Worm (Caenorhabditis elegans): ENCODE measurements around the gene gfi-3.

Gene gfi-3

DNA sequence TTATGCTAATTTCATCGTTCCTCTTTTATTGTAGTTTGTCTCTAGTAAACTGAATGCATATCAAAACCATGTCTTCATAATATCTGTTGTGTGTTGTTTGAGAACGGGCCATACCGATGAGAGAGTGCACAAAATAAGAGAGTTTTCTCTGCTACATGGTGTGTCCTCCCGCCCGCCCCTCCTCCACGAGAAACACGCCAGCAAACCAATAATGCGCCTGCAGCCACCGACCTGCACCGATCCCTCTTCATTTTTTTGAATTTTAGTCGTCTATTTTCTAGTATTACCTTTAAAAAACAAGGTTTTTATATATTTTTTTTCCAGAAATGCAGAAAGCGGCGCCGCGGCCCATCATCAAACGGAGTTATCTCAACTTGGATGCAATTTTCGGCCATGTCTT lies at the start of gene gfi-3:
TSS of gene gfi-3 (plus strand) at position 325 of the 400 bp plus-strand sequence.
- TF ChIP-seq T22C8.4 (GFP tag; IDR thresholded peaks at IDR 0.05) (peak; percentile 13; the same call in 1 of the 2 replicates), klf-2 (GFP tag; conservative IDR thresholded peaks at IDR 0.05) (no peak), med-1 (GFP tag; optimal IDR thresholded peaks at IDR 0.05; ENCODE audit: insufficient read depth) (peak; percentile 40), ztf-23 (GFP tag; IDR thresholded peaks at IDR 0.05) (peak; percentile 81)

DNA sequence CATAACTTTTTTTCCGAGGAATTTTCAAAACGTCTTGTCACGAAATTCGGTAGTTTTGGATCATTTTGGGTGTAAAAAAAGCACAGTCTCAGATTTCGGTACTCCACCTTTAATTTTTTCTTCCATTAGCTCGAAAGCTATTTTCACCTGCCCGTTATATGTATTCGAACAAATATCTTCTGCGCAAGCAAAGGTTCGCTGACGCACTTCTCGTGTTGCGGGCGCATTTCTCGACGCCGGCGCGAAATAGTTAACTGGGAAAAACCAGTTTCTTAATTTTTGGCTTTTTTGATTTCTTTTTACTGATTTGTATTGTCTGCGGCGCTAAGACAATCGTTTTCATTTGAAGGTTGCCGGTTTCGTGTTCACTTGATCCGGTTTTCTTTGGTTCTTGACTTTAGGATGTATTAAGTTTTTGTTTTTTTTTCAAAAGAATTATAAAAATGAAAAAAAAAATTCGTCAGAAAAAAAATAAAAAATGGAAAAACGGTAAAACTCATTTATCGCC lies 44.7 kb upstream of the gfi-3 start:
- no peak for TF ChIP-seq cog-1 (tag; optimal IDR thresholded peaks at IDR 0.05)
- no peak for TF ChIP-seq med-1 (GFP tag; optimal IDR thresholded peaks at IDR 0.05; ENCODE audit: insufficient read depth)

DNA sequence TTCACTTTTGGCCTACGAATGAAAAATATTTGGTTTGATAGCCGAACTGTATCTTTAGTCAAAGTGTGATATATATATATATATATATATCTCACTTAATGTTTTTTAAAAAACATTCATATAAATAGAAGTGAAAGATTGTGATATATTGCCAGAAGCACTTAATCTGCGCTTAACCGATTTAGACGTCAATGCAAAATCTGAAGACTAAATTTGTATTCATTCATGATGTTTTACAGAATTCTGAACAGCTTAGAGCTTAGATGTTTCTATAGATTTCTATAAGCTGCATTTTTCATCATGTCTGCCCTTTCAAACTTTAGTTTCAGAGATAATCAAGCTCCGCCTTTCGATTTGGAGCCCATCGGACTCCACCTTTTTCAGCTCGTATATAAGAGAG lies 38.1 kb upstream of the gfi-3 start, which contains the start of gene F23D12.3:
TSS of gene F23D12.3 (plus strand) at position 301 of the 400 bp plus-strand sequence.
- TF ChIP-seq flt-1 (GFP tag; IDR thresholded peaks at IDR 0.05): no peak
- TF ChIP-seq klf-2 (GFP tag; conservative IDR thresholded peaks at IDR 0.05): no peak
- no peak for TF ChIP-seq tab-1 (GFP tag; IDR thresholded peaks at IDR 0.05)
- no peak for TF ChIP-seq ref-1 (GFP tag; conservative IDR thresholded peaks at IDR 0.05)
- TF ChIP-seq med-1 (GFP tag; optimal IDR thresholded peaks at IDR 0.05; ENCODE audit: insufficient read depth): no peak
- TF ChIP-seq ztf-23 (GFP tag; IDR thresholded peaks at IDR 0.05): no peak
- no peak for TF ChIP-seq cog-1 (tag; optimal IDR thresholded peaks at IDR 0.05)
- TF ChIP-seq T22C8.4 (GFP tag; IDR thresholded peaks at IDR 0.05): no peak
- no peak for TF ChIP-seq ztf-29 (GFP tag; IDR thresholded peaks at IDR 0.05)

DNA sequence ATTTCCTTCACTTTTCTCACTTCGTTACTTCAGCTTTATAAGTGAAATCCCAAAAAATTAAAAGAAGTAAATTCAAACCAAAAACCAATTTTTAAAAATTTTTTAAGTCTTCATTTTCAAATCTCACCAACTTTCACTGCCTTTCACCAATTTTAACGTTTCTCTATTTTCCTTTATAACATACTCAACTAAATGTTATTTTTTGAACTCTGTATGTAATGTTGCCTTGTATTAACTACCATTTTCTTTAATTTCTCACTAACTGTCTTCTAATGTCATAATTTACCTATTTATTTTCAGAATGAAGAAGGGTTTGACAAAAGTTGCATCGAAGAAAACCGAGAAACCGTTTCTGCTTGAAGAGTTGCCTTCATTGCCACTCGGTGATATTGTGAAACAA lies 35.7 kb upstream of the gfi-3 start, which contains the start of gene F23D12.4:
TSS of gene F23D12.4 (plus strand) at position 301 of the 400 bp plus-strand sequence.
- TF ChIP-seq ztf-23 (GFP tag; IDR thresholded peaks at IDR 0.05) (no peak), tab-1 (GFP tag; IDR thresholded peaks at IDR 0.05) (no peak), flt-1 (GFP tag; IDR thresholded peaks at IDR 0.05) (no peak), T22C8.4 (GFP tag; IDR thresholded peaks at IDR 0.05) (no peak), ztf-29 (GFP tag; IDR thresholded peaks at IDR 0.05) (no peak), ref-1 (GFP tag; conservative IDR thresholded peaks at IDR 0.05) (no peak), med-1 (GFP tag; optimal IDR thresholded peaks at IDR 0.05; ENCODE audit: insufficient read depth) (no peak), cog-1 (tag; optimal IDR thresholded peaks at IDR 0.05) (no peak)

DNA sequence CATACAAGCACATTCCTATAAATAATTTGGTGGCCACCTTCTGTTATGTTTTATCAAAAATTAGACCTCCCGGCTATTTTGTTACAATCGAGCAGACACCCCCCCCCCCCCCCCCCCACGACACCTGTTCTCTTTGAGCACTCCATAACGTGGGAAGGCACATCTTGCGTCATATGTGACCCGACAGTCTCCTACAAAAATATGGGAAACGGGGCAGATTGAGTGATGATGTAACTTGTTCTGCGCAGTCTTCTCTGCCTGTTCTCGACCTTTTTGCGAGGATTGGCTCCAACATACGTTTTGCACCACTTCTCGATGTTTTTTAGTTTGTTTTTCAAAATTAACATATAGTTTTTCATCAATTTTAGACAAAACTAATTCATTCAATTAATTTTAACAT lies 32.9 kb upstream of the gfi-3 start:
- TF ChIP-seq med-1 (GFP tag; optimal IDR thresholded peaks at IDR 0.05; ENCODE audit: insufficient read depth) (no peak), ztf-23 (GFP tag; IDR thresholded peaks at IDR 0.05) (no peak), flt-1 (GFP tag; IDR thresholded peaks at IDR 0.05) (no peak), tab-1 (GFP tag; IDR thresholded peaks at IDR 0.05) (no peak), ztf-29 (GFP tag; IDR thresholded peaks at IDR 0.05) (no peak), klf-2 (GFP tag; conservative IDR thresholded peaks at IDR 0.05) (no peak), ref-1 (GFP tag; conservative IDR thresholded peaks at IDR 0.05) (no peak)

DNA sequence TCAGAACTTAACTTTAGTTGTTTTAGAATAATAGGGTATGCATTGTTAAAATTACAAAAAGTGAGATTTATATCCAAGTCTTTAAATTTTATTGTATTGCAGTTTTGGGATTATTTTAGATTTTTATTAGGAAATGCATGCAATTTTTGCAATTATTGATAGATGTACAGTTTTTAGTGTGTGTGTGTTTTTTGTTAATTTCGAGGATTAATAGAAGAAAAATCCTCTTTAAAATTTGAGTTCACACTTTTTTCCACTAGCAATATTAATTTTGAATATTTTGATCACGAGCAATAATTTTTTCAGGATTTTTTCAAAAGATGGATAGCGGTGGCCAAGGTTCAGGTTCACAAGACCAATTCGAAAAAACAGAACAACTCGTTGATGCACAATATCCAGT lies 32.5 kb upstream of the gfi-3 start, which contains the start of gene jmjd-3.2:
TSS of gene jmjd-3.2 (plus strand) at position 301 of the 400 bp plus-strand sequence.
- TF ChIP-seq cog-1 (tag; optimal IDR thresholded peaks at IDR 0.05): no peak
- no peak for TF ChIP-seq flt-1 (GFP tag; IDR thresholded peaks at IDR 0.05)
- TF ChIP-seq T22C8.4 (GFP tag; IDR thresholded peaks at IDR 0.05): no peak
- no peak for TF ChIP-seq tab-1 (GFP tag; IDR thresholded peaks at IDR 0.05)
- TF ChIP-seq klf-2 (GFP tag; conservative IDR thresholded peaks at IDR 0.05): no peak
- TF ChIP-seq ztf-23 (GFP tag; IDR thresholded peaks at IDR 0.05): no peak
- no peak for TF ChIP-seq ref-1 (GFP tag; conservative IDR thresholded peaks at IDR 0.05)
- TF ChIP-seq ztf-29 (GFP tag; IDR thresholded peaks at IDR 0.05): no peak
- no peak for TF ChIP-seq med-1 (GFP tag; optimal IDR thresholded peaks at IDR 0.05; ENCODE audit: insufficient read depth)

DNA sequence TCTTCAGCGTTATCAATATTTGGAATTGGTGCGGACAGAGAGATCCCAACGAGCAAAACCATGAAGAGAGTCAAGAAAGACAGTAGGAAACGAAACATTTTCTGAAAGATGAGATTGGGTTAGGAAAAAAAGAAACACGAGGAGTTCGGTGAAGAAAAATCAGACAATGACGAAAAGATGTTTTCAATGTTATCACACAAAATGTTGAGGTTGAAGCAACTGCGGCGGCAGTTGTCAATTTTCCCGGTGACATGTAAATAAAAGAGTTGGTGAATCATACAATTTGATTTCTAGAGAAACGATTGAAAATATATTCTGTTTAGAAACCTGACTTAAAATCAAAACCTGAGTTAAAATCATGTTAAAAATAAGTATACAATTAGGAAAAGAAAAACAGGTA lies 26.6 kb upstream of the gfi-3 start, which contains the start of gene F23D12.7:
TSS of gene F23D12.7 (minus strand) at position 101 of the 400 bp plus-strand sequence.
- TF ChIP-seq T22C8.4 (GFP tag; IDR thresholded peaks at IDR 0.05): no peak
- no peak for TF ChIP-seq ztf-29 (GFP tag; IDR thresholded peaks at IDR 0.05)

DNA sequence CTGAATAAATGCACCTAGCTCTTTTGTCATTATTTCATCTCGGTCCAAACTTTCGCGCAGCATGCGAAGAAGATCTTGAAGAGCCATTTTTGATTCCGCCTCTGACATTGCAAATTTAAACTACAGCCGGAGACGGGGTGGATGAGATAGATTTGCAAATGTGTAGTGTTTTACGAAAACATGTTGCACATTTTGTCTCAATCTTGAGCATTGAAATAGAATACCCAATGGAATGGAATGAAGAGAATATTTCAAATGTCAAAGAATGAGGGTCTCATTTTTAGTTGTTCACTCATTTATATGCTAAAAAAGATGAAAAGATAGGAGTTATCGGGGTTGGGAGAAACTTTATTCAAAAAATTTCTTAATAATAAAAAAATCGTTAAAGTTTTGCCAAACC lies 25.0 kb upstream of the gfi-3 start, which contains the start of gene Y66C5A.1:
TSS of gene Y66C5A.1 (minus strand) at position 101 of the 400 bp plus-strand sequence.
- TF ChIP-seq cog-1 (tag; optimal IDR thresholded peaks at IDR 0.05): no peak
- no peak for TF ChIP-seq klf-2 (GFP tag; conservative IDR thresholded peaks at IDR 0.05)

DNA sequence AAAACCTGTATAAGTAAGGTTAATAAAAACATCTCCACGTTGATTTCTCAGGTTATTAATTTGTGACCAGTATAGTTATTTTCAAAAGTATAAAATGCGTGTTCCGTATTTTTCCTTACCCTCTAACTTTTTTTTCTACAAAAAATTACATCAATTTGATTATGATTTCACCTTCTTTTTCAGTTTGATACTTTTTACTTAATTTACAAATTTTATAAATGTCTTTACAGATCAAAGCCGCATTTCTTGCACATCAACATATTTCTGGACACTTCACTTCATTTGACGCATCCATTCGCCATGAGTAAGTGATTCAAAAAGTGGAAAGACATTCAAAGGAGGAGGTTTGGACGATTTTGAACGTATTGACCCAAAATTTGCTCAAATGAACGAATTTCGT lies 20.0 kb upstream of the gfi-3 start, which contains the start of gene Y66C5A.2:
TSS of gene Y66C5A.2 (plus strand) at position 301 of the 400 bp plus-strand sequence.
- TF ChIP-seq med-1 (GFP tag; optimal IDR thresholded peaks at IDR 0.05; ENCODE audit: insufficient read depth) (no peak), flt-1 (GFP tag; IDR thresholded peaks at IDR 0.05) (no peak), ztf-23 (GFP tag; IDR thresholded peaks at IDR 0.05) (no peak), ztf-29 (GFP tag; IDR thresholded peaks at IDR 0.05) (no peak), ref-1 (GFP tag; conservative IDR thresholded peaks at IDR 0.05) (no peak), T22C8.4 (GFP tag; IDR thresholded peaks at IDR 0.05) (no peak), cog-1 (tag; optimal IDR thresholded peaks at IDR 0.05) (no peak)

DNA sequence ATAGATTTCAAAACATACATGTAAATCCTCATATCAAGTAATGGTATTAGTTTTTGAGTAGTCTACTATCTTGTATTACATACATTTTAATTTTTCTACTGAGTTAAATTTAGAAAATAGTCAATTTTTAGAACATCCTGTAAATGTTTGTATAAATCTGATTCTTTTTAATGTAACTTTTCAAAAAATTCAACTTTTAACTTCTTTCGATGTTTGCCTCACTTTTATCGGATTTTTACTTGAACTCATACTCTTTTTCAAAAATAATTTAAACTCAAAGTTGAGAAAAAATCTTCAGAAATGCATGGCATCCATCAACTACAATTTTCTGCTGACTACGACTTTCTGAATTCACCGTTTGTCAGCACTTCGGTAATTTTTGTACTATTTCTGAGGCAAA lies 15.9 kb upstream of the gfi-3 start, which contains the start of gene M163.7:
TSS of gene M163.7 (plus strand) at position 301 of the 400 bp plus-strand sequence.
- TF ChIP-seq med-1 (GFP tag; optimal IDR thresholded peaks at IDR 0.05; ENCODE audit: insufficient read depth): no peak
- no peak for TF ChIP-seq cog-1 (tag; optimal IDR thresholded peaks at IDR 0.05)
- TF ChIP-seq ref-1 (GFP tag; conservative IDR thresholded peaks at IDR 0.05): no peak
- no peak for TF ChIP-seq T22C8.4 (GFP tag; IDR thresholded peaks at IDR 0.05)
- no peak for TF ChIP-seq klf-2 (GFP tag; conservative IDR thresholded peaks at IDR 0.05)
- TF ChIP-seq tab-1 (GFP tag; IDR thresholded peaks at IDR 0.05): no peak
- TF ChIP-seq flt-1 (GFP tag; IDR thresholded peaks at IDR 0.05): no peak
- no peak for TF ChIP-seq ztf-29 (GFP tag; IDR thresholded peaks at IDR 0.05)
- TF ChIP-seq ztf-23 (GFP tag; IDR thresholded peaks at IDR 0.05): no peak

Data from whole organism, midembryonic.